Worm (Caenorhabditis elegans): ENCODE data around the gene K07F5.8.

ce11 chrIV:9852818-9853466 lies 3.4 kb upstream of the K07F5.8 start:
- TF ChIP-seq W03F9.2 (tag; optimal IDR thresholded peaks at IDR 0.05) (no peak), him-1 (tag; optimal IDR thresholded peaks at IDR 0.05) (no peak)

Measured in whole organism, L4/young adult.